Fruit fly (Drosophila melanogaster) whole organism, embryonic: ENCODE data around the gene Tssk.
A peak's percentile ranks its signal among the peaks of the same experiment; 100 is the strongest.

ENCODE experiments used
- Adf1 ChIP-seq: fragments of 200-800 bp; sonication (Bioruptor generic); IDR thresholded peaks from 2 replicates; pipeline ENCODE4 v1.3.6; 2022; ENCODE audit warnings: missing biosample characterization, missing genetic modification characterization
- Blimp-1 ChIP-seq: fragments of 200-800 bp; sonication (Bioruptor generic); optimal IDR thresholded peaks from 3 replicates; lab custom pipeline; 2018; ENCODE audit warnings: missing biosample characterization, missing genetic modification characterization, mild to moderate bottlenecking, moderate library complexity, missing genetic modification reagents
- CG11398 ChIP-seq: fragments of 200-800 bp; sonication (Bioruptor generic); optimal IDR thresholded peaks from 2 replicates; lab custom pipeline; 2016; ENCODE audit warnings: missing biosample characterization, missing genetic modification characterization
- CG13287 ChIP-seq: fragments of 200-800 bp; sonication (Bioruptor generic); IDR thresholded peaks from 2 replicates; pipeline ENCODE4 v1.3.6; 2022; ENCODE audit warnings: missing biosample characterization, missing genetic modification characterization; ENCODE audit not compliant: partially characterized antibody
- CG14710 ChIP-seq: fragments of 200-800 bp; sonication (Bioruptor generic); optimal IDR thresholded peaks from 3 replicates; lab custom pipeline; 2019; ENCODE audit warnings: missing biosample characterization, mild to moderate bottlenecking, missing genetic modification characterization, moderate library complexity
- CG15601 ChIP-seq: fragments of 200-800 bp; sonication (Bioruptor generic); optimal IDR thresholded peaks from 3 replicates; lab custom pipeline; 2019; ENCODE audit warnings: missing biosample characterization, mild to moderate bottlenecking, missing genetic modification characterization, moderate library complexity
- CG15696 ChIP-seq: fragments of 200-800 bp; sonication (Bioruptor generic); optimal IDR thresholded peaks from 2 replicates; lab custom pipeline; 2019; ENCODE audit warnings: missing biosample characterization, mild to moderate bottlenecking, missing genetic modification characterization, moderate library complexity
- CG16813 ChIP-seq: fragments of 200-800 bp; sonication (Bioruptor generic); IDR thresholded peaks from 3 replicates; pipeline ENCODE4 v1.3.6; 2022; ENCODE audit warnings: missing biosample characterization, missing genetic modification characterization; ENCODE audit not compliant: partially characterized antibody
- CG18764 ChIP-seq: fragments of 200-800 bp; sonication (Bioruptor generic); optimal IDR thresholded peaks from 3 replicates; lab custom pipeline; 2016; ENCODE audit warnings: missing biosample characterization, missing genetic modification characterization
- CG31365 ChIP-seq: fragments of 200-800 bp; sonication (Bioruptor generic); optimal IDR thresholded peaks from 2 replicates; lab custom pipeline; 2018; ENCODE audit warnings: missing biosample characterization, mild to moderate bottlenecking, missing genetic modification characterization
- CG3163 ChIP-seq: fragments of 200-800 bp; sonication (Bioruptor generic); optimal IDR thresholded peaks from 3 replicates; lab custom pipeline; 2016; ENCODE audit warnings: missing biosample characterization, missing genetic modification characterization
- CG6175 ChIP-seq: fragments of 200-800 bp; sonication (Bioruptor generic); IDR thresholded peaks from 3 replicates; pipeline ENCODE4 v1.3.6; 2022; ENCODE audit warnings: missing biosample characterization, missing genetic modification characterization
- CG6791 ChIP-seq: fragments of 200-800 bp; sonication (Bioruptor generic); IDR thresholded peaks from 3 replicates; pipeline ENCODE4 v1.3.6; 2022; ENCODE audit warnings: missing biosample characterization, missing genetic modification characterization; ENCODE audit not compliant: partially characterized antibody
- CG8281 ChIP-seq: fragments of 200-800 bp; sonication (Bioruptor generic); optimal IDR thresholded peaks from 2 replicates; lab custom pipeline; 2018; ENCODE audit warnings: missing biosample characterization, mild to moderate bottlenecking, missing genetic modification characterization, moderate library complexity
- CTCF ChIP-seq: fragments of 200-800 bp; sonication (Bioruptor generic); optimal IDR thresholded peaks from 2 replicates; lab custom pipeline; 2017; ENCODE audit warnings: missing biosample characterization, mild to moderate bottlenecking, missing genetic modification characterization, moderate library complexity
- Dfd ChIP-seq, 2 experiments: fragments of >200 bp; optimal IDR thresholded peaks; 2 replicates each; lab custom pipeline; 2017; ENCODE audit warnings: missing biosample characterization in 2 of 2, missing genetic modification characterization in 2 of 2
- Dref ChIP-seq: fragments of 200-800 bp; sonication (Bioruptor generic); IDR thresholded peaks from 2 replicates; pipeline ENCODE4 v1.3.6; 2022; ENCODE audit warnings: missing biosample characterization, missing genetic modification characterization
- E2f2 ChIP-seq: fragments of 200-800 bp; sonication (Bioruptor generic); IDR thresholded peaks from 2 replicates; pipeline ENCODE4 v1.3.6; 2022; ENCODE audit warnings: missing biosample characterization, missing genetic modification characterization
- H15 ChIP-seq: fragments of 200-800 bp; sonication (Bioruptor generic); IDR thresholded peaks from 3 replicates; pipeline ENCODE4 v1.3.6; 2022; ENCODE audit warnings: missing biosample characterization, missing genetic modification characterization
- Jarid2 ChIP-seq: fragments of 200-800 bp; sonication (Bioruptor generic); optimal IDR thresholded peaks from 3 replicates; lab custom pipeline; 2017; ENCODE audit warnings: mild to moderate bottlenecking, missing biosample characterization, missing genetic modification reagents, missing genetic modification characterization
- Myb ChIP-seq: fragments of 200-800 bp; sonication (Bioruptor generic); optimal IDR thresholded peaks from 2 replicates; lab custom pipeline; 2016; ENCODE audit warnings: missing biosample characterization, missing genetic modification characterization
- Six4 ChIP-seq: fragments of 200-800 bp; sonication (Bioruptor generic); optimal IDR thresholded peaks from 2 replicates; lab custom pipeline; 2016; ENCODE audit warnings: missing biosample characterization, missing genetic modification characterization
- Trl ChIP-seq, 3 experiments: fragments of >200 bp in 2 of 3; fragments of 200-800 bp in 1 of 3; sonication (Bioruptor generic) in 1 of 3; optimal IDR thresholded peaks; 2 replicates in 1 of 3; 3 replicates in 2 of 3; lab custom pipeline; 2016 to 2017; ENCODE audit warnings: missing biosample characterization in 1 of 3, missing genetic modification characterization in 1 of 3
- amos ChIP-seq: fragments of 200-800 bp; sonication (Bioruptor generic); IDR thresholded peaks from 2 replicates; pipeline ENCODE4 v1.3.6; 2022; ENCODE audit warnings: missing biosample characterization, missing genetic modification characterization; ENCODE audit not compliant: partially characterized antibody
- bbx ChIP-seq: fragments of 200-800 bp; sonication (Bioruptor generic); IDR thresholded peaks from 2 replicates; pipeline ENCODE4 v1.3.6; 2022; ENCODE audit warnings: missing biosample characterization, missing genetic modification characterization; ENCODE audit not compliant: partially characterized antibody
- chinmo ChIP-seq: fragments of 200-800 bp; sonication (Bioruptor generic); IDR thresholded peaks from 4 replicates; pipeline ENCODE4 v1.3.6; 2022; ENCODE audit warnings: missing biosample characterization, missing genetic modification characterization; ENCODE audit not compliant: partially characterized antibody
- cwo ChIP-seq: fragments of 200-800 bp; sonication (Bioruptor generic); optimal IDR thresholded peaks from 3 replicates; lab custom pipeline; 2017; ENCODE audit warnings: missing biosample characterization, missing genetic modification characterization, mild to moderate bottlenecking, moderate library complexity, missing genetic modification reagents
- ewg ChIP-seq: fragments of 200-800 bp; sonication (Bioruptor generic); optimal IDR thresholded peaks from 3 replicates; lab custom pipeline; 2017; ENCODE audit warnings: mild to moderate bottlenecking, missing biosample characterization, missing genetic modification reagents, missing genetic modification characterization
- jumu ChIP-seq: fragments of 200-800 bp; sonication (Bioruptor generic); optimal IDR thresholded peaks from 3 replicates; lab custom pipeline; 2016; ENCODE audit warnings: missing biosample characterization, missing genetic modification characterization
- kay ChIP-seq: fragments of 200-800 bp; sonication (Bioruptor generic); optimal IDR thresholded peaks from 2 replicates; lab custom pipeline; 2016; ENCODE audit warnings: missing biosample characterization, missing genetic modification characterization
- knrl ChIP-seq: fragments of 200-800 bp; sonication (Bioruptor generic); IDR thresholded peaks from 3 replicates; pipeline ENCODE4 v1.3.6; 2022; ENCODE audit warnings: missing biosample characterization, missing genetic modification characterization; ENCODE audit not compliant: partially characterized antibody
- nerfin-2 ChIP-seq: fragments of 200-800 bp; sonication (Bioruptor generic); IDR thresholded peaks from 2 replicates; pipeline ENCODE4 v1.3.6; 2022; ENCODE audit warnings: missing biosample characterization, missing genetic modification characterization; ENCODE audit not compliant: partially characterized antibody
- oc ChIP-seq: fragments of 200-800 bp; sonication (Bioruptor generic); optimal IDR thresholded peaks from 2 replicates; lab custom pipeline; 2018; ENCODE audit warnings: missing biosample characterization, mild to moderate bottlenecking, missing genetic modification characterization, moderate library complexity
- pum ChIP-seq: fragments of 200-800 bp; sonication (Bioruptor generic); optimal IDR thresholded peaks from 2 replicates; lab custom pipeline; 2016; ENCODE audit warnings: missing biosample characterization, missing genetic modification characterization
- sd ChIP-seq: fragments of 200-800 bp; sonication (Bioruptor generic); optimal IDR thresholded peaks from 3 replicates; lab custom pipeline; 2018; ENCODE audit warnings: missing biosample characterization, mild to moderate bottlenecking, missing genetic modification characterization, moderate library complexity
- sisA ChIP-seq: fragments of 200-800 bp; sonication (Bioruptor generic); IDR thresholded peaks from 2 replicates; pipeline ENCODE4 v1.3.6; 2022; ENCODE audit warnings: missing biosample characterization, missing genetic modification characterization
- so ChIP-seq: fragments of 200-800 bp; sonication (Bioruptor generic); IDR thresholded peaks from 3 replicates; pipeline ENCODE4 v1.3.6; 2022; ENCODE audit warnings: missing biosample characterization, missing genetic modification characterization
- stwl ChIP-seq: fragments of 200-800 bp; sonication (Bioruptor generic); optimal IDR thresholded peaks from 3 replicates; lab custom pipeline; 2018; ENCODE audit warnings: missing biosample characterization, mild to moderate bottlenecking, missing genetic modification characterization, moderate library complexity
- vnd ChIP-seq: fragments of 200-800 bp; sonication (Bioruptor generic); IDR thresholded peaks from 3 replicates; pipeline ENCODE4 v1.3.6; 2022; ENCODE audit warnings: missing biosample characterization, missing genetic modification characterization; ENCODE audit not compliant: partially characterized antibody
- zen2 ChIP-seq: fragments of 200-800 bp; sonication (Bioruptor generic); IDR thresholded peaks from 3 replicates; pipeline ENCODE4 v1.3.6; 2022; ENCODE audit warnings: missing biosample characterization, missing genetic modification characterization; ENCODE audit not compliant: partially characterized antibody

The Tssk gene

dm6 chr3R:18621230-18621629, 22.7 kb downstream of the Tssk start, which contains the start of gene CG14304:
Gene CG14304, minus strand, starts transcription at chr3R:18621327.
- TF ChIP-seq so (no peak), CG13287 (GFP tag; lab: Robert Waterston, UW) (peak; percentile 50; the same call in 1 of the 2 replicates), zen2 (0 out of 3 replicates have a peak, but pooled peaks have one; percentile 17), CG14710 (tag; lab: Kevin White, UChicago) (no peak), E2f2 (peak; percentile 64), Dfd (GFP tag; optimal IDR thresholded peaks at IDR 0.05; lab: Kevin White, UChicago) (peak in 1 of 2 experiments; percentile 39), CG3163 (GFP tag; lab: Kevin White, UChicago) (peak; percentile 97), CG6791 (GFP tag; lab: Robert Waterston, UW) (peak; percentile 20; the same call in 1 of the 3 replicates), CG31365 (peak; percentile 97), sisA (no peak), CTCF (GFP tag; lab: Kevin White, UChicago) (peak; percentile 55), jumu (GFP tag; lab: Kevin White, UChicago) (no peak), Adf1 (GFP tag; lab: Robert Waterston, UW) (peak; percentile 18; the same call in 1 of the 2 replicates), Six4 (GFP tag; lab: Kevin White, UChicago) (no peak), Jarid2 (GFP tag; lab: Kevin White, UChicago) (peak; percentile 35), Trl (optimal IDR thresholded peaks at IDR 0.05; lab: Kevin White, UChicago) (peak; percentile 25 to 28), Trl (GFP tag; optimal IDR thresholded peaks at IDR 0.05; lab: Kevin White, UChicago) (no peak), CG6175 (GFP tag; lab: Robert Waterston, UW) (0 out of 3 replicates have a peak, but pooled peaks have one; percentile 58), ewg (GFP tag; lab: Kevin White, UChicago) (peak; percentile 31), CG8281 (tag; lab: Kevin White, UChicago) (no peak), Dref (GFP tag; lab: Robert Waterston, UW) (no peak), CG16813 (GFP tag; lab: Robert Waterston, UW) (0 out of 3 replicates have a peak, but pooled peaks have one; percentile 20), knrl (GFP tag; lab: Robert Waterston, UW) (0 out of 3 replicates have a peak, but pooled peaks have one; percentile 12), kay (peak; percentile 46), oc (peak; percentile 4), chinmo (peak; percentile 70; the same call in 1 of the 4 replicates), CG11398 (no peak), bbx (GFP tag; lab: Robert Waterston, UW) (peak; percentile 49; the same call in 1 of the 2 replicates), CG18764 (GFP tag; lab: Kevin White, UChicago) (no peak), vnd (GFP tag; lab: Robert Waterston, UW) (peak; percentile 39; the same call in 1 of the 3 replicates), CG15696 (tag; lab: Kevin White, UChicago) (no peak), amos (GFP tag; lab: Robert Waterston, UW) (peak; percentile 32; the same call in 1 of the 2 replicates), nerfin-2 (GFP tag; lab: Robert Waterston, UW) (no peak), Blimp-1 (peak; percentile 27), sd (tag; lab: Kevin White, UChicago) (no peak), CG15601 (peak; percentile 74), cwo (GFP tag; lab: Kevin White, UChicago) (peak; percentile 89), H15 (GFP tag; lab: Robert Waterston, UW) (no peak), stwl (tag; lab: Kevin White, UChicago) (peak; percentile 56), pum (GFP tag; lab: Kevin White, UChicago) (no peak), Myb (GFP tag; lab: Kevin White, UChicago) (no peak)
